Worm (Caenorhabditis elegans) whole organism, L1 larva: ENCODE data around the gene srbc-23.
"Not testable (repeated sequence)": the region's sequence is repeated elsewhere in the genome, so short reads cannot be mapped to it uniquely, and the experiment has no call there.

Experiments
- C16A3.4 ChIP-seq: fragments of 150-350 bp; optimal IDR thresholded peaks from 2 replicates; lab custom pipeline; 2014; ENCODE audit warnings: missing biosample characterization, missing genetic modification characterization
- aly-2 ChIP-seq: fragments of 150-350 bp; optimal IDR thresholded peaks from 2 replicates; lab custom pipeline; 2014; ENCODE audit warnings: missing biosample characterization, missing genetic modification characterization
- ama-1 ChIP-seq: fragments of 150-350 bp; optimal IDR thresholded peaks from 2 replicates; lab custom pipeline; 2014
- blmp-1 ChIP-seq: fragments of 150-350 bp; optimal IDR thresholded peaks from 2 replicates; lab custom pipeline; 2014; ENCODE audit warnings: missing biosample characterization, missing genetic modification characterization
- ceh-8 ChIP-seq: fragments of 200-800 bp; sonication (Bioruptor generic); optimal IDR thresholded peaks from 2 replicates; lab custom pipeline; 2018; ENCODE audit warnings: mild to moderate bottlenecking, missing genetic modification characterization, moderate library complexity, missing compliant biosample characterization
- ces-1 ChIP-seq: fragments of 150-350 bp; optimal IDR thresholded peaks from 2 replicates; lab custom pipeline; 2014; ENCODE audit warnings: missing biosample characterization, missing genetic modification reagents, missing genetic modification characterization
- dpl-1 ChIP-seq, 3 experiments: fragments of 150-350 bp in 2 of 3; sonication (generic microtip) in 1 of 3; optimal IDR thresholded peaks; 2 replicates each; lab custom pipeline; 2014 to 2017; ENCODE audit warnings: missing biosample characterization in 3 of 3, missing genetic modification characterization in 3 of 3, missing genetic modification reagents in 3 of 3
- efl-1 ChIP-seq, 4 experiments: fragments of 150-350 bp; optimal IDR thresholded peaks in 3 of 4; peaks in 1 of 4; 1 replicate in 1 of 4; 2 replicates in 3 of 4; lab custom pipeline; 2014; ENCODE audit warnings: missing biosample characterization in 2 of 4, missing genetic modification characterization in 2 of 4, missing genetic modification reagents in 2 of 4
- efl-3 ChIP-seq: fragments of 200-800 bp; sonication (Bioruptor generic); optimal IDR thresholded peaks from 2 replicates; lab custom pipeline; 2018; ENCODE audit warnings: mild to moderate bottlenecking, missing genetic modification characterization, missing compliant biosample characterization
- elt-3 ChIP-seq, 6 experiments: fragments of 150-350 bp in 1 of 6; sonication (generic microtip); optimal IDR thresholded peaks; 2 replicates each; lab custom pipeline; 2017 to 2018; ENCODE audit warnings: missing biosample characterization in 6 of 6, missing genetic modification characterization in 6 of 6, inconsistent platforms in 1 of 6
- ets-5 ChIP-seq: fragments of 200-800 bp; sonication (Bioruptor generic); IDR thresholded peaks from 2 replicates; pipeline ENCODE4 v1.3.6; 2022; ENCODE audit warnings: missing genetic modification characterization, missing compliant biosample characterization
- fkh-4 ChIP-seq: sonication (generic microtip); optimal IDR thresholded peaks from 2 replicates; lab custom pipeline; 2016; ENCODE audit warnings: missing compliant biosample characterization, missing genetic modification characterization, borderline replicate concordance
- grh-1 ChIP-seq: fragments of 200-800 bp; sonication (Bioruptor generic); IDR thresholded peaks from 2 replicates; pipeline ENCODE4 v1.3.6; 2022; ENCODE audit warnings: missing genetic modification reagents, missing genetic modification characterization, missing compliant biosample characterization
- hlh-4 ChIP-seq: sonication (generic microtip); optimal IDR thresholded peaks from 2 replicates; lab custom pipeline; 2016; ENCODE audit warnings: mild to moderate bottlenecking, missing genetic modification characterization, missing compliant biosample characterization
- hpl-2 ChIP-seq: fragments of 150-350 bp; optimal IDR thresholded peaks from 2 replicates; lab custom pipeline; 2014; ENCODE audit warnings: missing biosample characterization, missing genetic modification reagents, missing genetic modification characterization
- irx-1 ChIP-seq: sonication (generic microtip); optimal IDR thresholded peaks from 2 replicates; lab custom pipeline; 2016; ENCODE audit warnings: missing genetic modification characterization, missing compliant biosample characterization
- lin-13 ChIP-seq: fragments of 150-350 bp; optimal IDR thresholded peaks from 2 replicates; lab custom pipeline; 2014; ENCODE audit warnings: missing biosample characterization, missing genetic modification reagents, missing genetic modification characterization
- lin-15B ChIP-seq: fragments of 150-350 bp; sonication (generic microtip); optimal IDR thresholded peaks from 3 replicates; lab custom pipeline; 2014; ENCODE audit warnings: missing biosample characterization, missing genetic modification characterization
- lin-35 ChIP-seq, 2 experiments: fragments of 150-350 bp; optimal IDR thresholded peaks; 2 replicates each; lab custom pipeline; 2014; ENCODE audit warnings: missing biosample characterization in 2 of 2, missing genetic modification characterization in 2 of 2, missing genetic modification reagents in 2 of 2
- lin-39 ChIP-seq: fragments of 150-350 bp; optimal IDR thresholded peaks from 2 replicates; lab custom pipeline; 2014; ENCODE audit warnings: missing biosample characterization, missing genetic modification reagents, missing genetic modification characterization
- lsy-2 ChIP-seq, 2 experiments: fragments of 150-350 bp; optimal IDR thresholded peaks; 2 replicates each; lab custom pipeline; 2014; ENCODE audit warnings: missing biosample characterization in 2 of 2, missing genetic modification characterization in 2 of 2
- nhr-11 ChIP-seq: fragments of 150-350 bp; optimal IDR thresholded peaks from 2 replicates; lab custom pipeline; 2014; ENCODE audit warnings: missing biosample characterization, missing genetic modification characterization
- nhr-12 ChIP-seq: sonication (generic microtip); optimal IDR thresholded peaks from 2 replicates; lab custom pipeline; 2017; ENCODE audit warnings: missing biosample characterization, missing genetic modification characterization
- nhr-20 ChIP-seq: sonication (generic microtip); optimal IDR thresholded peaks from 2 replicates; lab custom pipeline; 2016; ENCODE audit warnings: mild to moderate bottlenecking, missing genetic modification characterization, missing compliant biosample characterization
- nhr-237 ChIP-seq: fragments of 150-350 bp; optimal IDR thresholded peaks from 2 replicates; lab custom pipeline; 2014; ENCODE audit warnings: missing biosample characterization, missing genetic modification characterization
- nhr-90 ChIP-seq: sonication (generic microtip); optimal IDR thresholded peaks from 2 replicates; lab custom pipeline; 2016; ENCODE audit warnings: mild to moderate bottlenecking, missing genetic modification characterization, missing compliant biosample characterization; ENCODE audit not compliant: poor library complexity
- pag-3 ChIP-seq: sonication (generic microtip); optimal IDR thresholded peaks from 2 replicates; lab custom pipeline; 2017; ENCODE audit warnings: missing genetic modification characterization, mild to moderate bottlenecking, missing compliant biosample characterization, antibody characterized with exemption, borderline replicate concordance; ENCODE audit not compliant: insufficient read depth
- pax-3 ChIP-seq: fragments of 200-800 bp; sonication (Bioruptor generic); optimal IDR thresholded peaks from 2 replicates; lab custom pipeline; 2018; ENCODE audit warnings: mild to moderate bottlenecking, missing genetic modification characterization, moderate library complexity, missing compliant biosample characterization
- pqm-1 ChIP-seq: sonication (generic microtip); optimal IDR thresholded peaks from 3 replicates; lab custom pipeline; 2017; ENCODE audit warnings: missing biosample characterization, missing genetic modification characterization
- rnt-1 ChIP-seq: sonication (generic microtip); optimal IDR thresholded peaks from 2 replicates; lab custom pipeline; 2016; ENCODE audit warnings: mild to moderate bottlenecking, missing genetic modification characterization, moderate library complexity, missing compliant biosample characterization
- skn-1 ChIP-seq: fragments of 150-350 bp; optimal IDR thresholded peaks from 2 replicates; lab custom pipeline; 2014; ENCODE audit warnings: missing biosample characterization, missing genetic modification characterization
- sup-37 ChIP-seq: fragments of 200-800 bp; sonication (Bioruptor generic); optimal IDR thresholded peaks from 2 replicates; lab custom pipeline; 2018; ENCODE audit warnings: mild to moderate bottlenecking, missing genetic modification characterization, missing compliant biosample characterization
- unc-130 ChIP-seq: fragments of 150-350 bp; optimal IDR thresholded peaks from 2 replicates; lab custom pipeline; 2017; ENCODE audit warnings: missing biosample characterization, missing genetic modification characterization, inconsistent platforms
- vab-15 ChIP-seq: sonication (generic microtip); optimal IDR thresholded peaks from 2 replicates; lab custom pipeline; 2017; ENCODE audit warnings: missing genotype, mild to moderate bottlenecking, missing genetic modification characterization, missing compliant biosample characterization

The srbc-23 gene

ce11 chrV:2137010-2137409 is 16.4 kb upstream of the srbc-23 start:
- TF ChIP-seq fkh-4 (tag; lab: Kevin White, UChicago) = no peak
- no peak for TF ChIP-seq vab-15 (tag; lab: Kevin White, UChicago)
- TF ChIP-seq rnt-1 (tag; lab: Kevin White, UChicago) = no peak
- TF ChIP-seq blmp-1 = peak; percentile 66
- no peak for TF ChIP-seq elt-3 (tag; optimal IDR thresholded peaks at IDR 0.05; lab: Kevin White, UChicago)
- TF ChIP-seq nhr-20 (tag; lab: Kevin White, UChicago) = peak; percentile 12

ce11 chrV:2138287-2138686 is 15.1 kb upstream of the srbc-23 start:
- TF ChIP-seq ces-1 (GFP tag; lab: Kevin White, UChicago) (no peak), unc-130 (tag; lab: Kevin White, UChicago) (no peak), rnt-1 (tag; lab: Kevin White, UChicago) (peak; percentile 67), hpl-2 (GFP tag; lab: Kevin White, UChicago) (no peak), lsy-2 (tag; optimal IDR thresholded peaks at IDR 0.05; lab: Kevin White, UChicago) (peak in 1 of 2 experiments; percentile 71), skn-1 (tag; lab: Kevin White, UChicago) (no peak), lin-15B (tag; lab: Kevin White, UChicago) (no peak), pqm-1 (tag; lab: Kevin White, UChicago) (no peak), aly-2 (tag; lab: Kevin White, UChicago) (no peak), irx-1 (tag; lab: Kevin White, UChicago) (no peak), grh-1 (GFP tag; lab: Robert Waterston, UW) (no peak), efl-1 (optimal IDR thresholded peaks at IDR 0.05; lab: Kevin White, UChicago) (no peak), efl-1 (GFP tag; optimal IDR thresholded peaks at IDR 0.05 in 1 of 2; lab: Kevin White, UChicago) (no peak), nhr-12 (no peak), C16A3.4 (tag; lab: Kevin White, UChicago) (no peak)
- TF ChIP-seq, all 84 proteins: peak for 2

- TF ChIP-seq ama-1 (lab: Kevin White, UChicago) = no peak
- TF ChIP-seq hlh-4 (tag; lab: Kevin White, UChicago) = no peak
- no peak for TF ChIP-seq nhr-11 (tag; lab: Kevin White, UChicago)
- no peak for TF ChIP-seq fkh-4 (tag; lab: Kevin White, UChicago)
- no peak for TF ChIP-seq ceh-8 (GFP tag; lab: Kevin White, UChicago)
- no peak for TF ChIP-seq ets-5 (GFP tag; lab: Robert Waterston, UW)
- no peak for TF ChIP-seq sup-37
- TF ChIP-seq nhr-90 (tag; lab: Kevin White, UChicago) = no peak
- no peak for TF ChIP-seq lin-13 (GFP tag; lab: Kevin White, UChicago)
- TF ChIP-seq pqm-1 (tag; lab: Kevin White, UChicago) = no peak
- TF ChIP-seq pax-3 (tag; lab: Kevin White, UChicago) = no peak
- no peak for TF ChIP-seq pag-3 (tag; lab: Kevin White, UChicago)
- no peak for TF ChIP-seq lin-39 (tag; lab: Kevin White, UChicago)
- no peak for TF ChIP-seq efl-3 (GFP tag; lab: Kevin White, UChicago)
- TF ChIP-seq lin-35 (GFP tag; optimal IDR thresholded peaks at IDR 0.05; lab: Kevin White, UChicago) = no peak
Observed at ce11 chrV:2139918-2140317, 13.5 kb upstream of the srbc-23 start, which contains the start of gene F22F7.7. Gene F22F7.7 (minus strand): TSS chrV:2140042.

- not testable (repeated sequence) for TF ChIP-seq nhr-237 (tag; lab: Kevin White, UChicago); hlh-4 (tag; lab: Kevin White, UChicago); elt-3 (tag; optimal IDR thresholded peaks at IDR 0.05; lab: Kevin White, UChicago)
Observed at ce11 chrV:2144408-2144807, 9.0 kb upstream of the srbc-23 start, which contains the start of gene F22F7.12. Gene F22F7.12 (minus strand): TSS chrV:2144508.

ce11 chrV:2146044-2146443 is 7.3 kb upstream of the srbc-23 start, which contains the start of gene str-52:
Gene str-52 (minus strand): TSS chrV:2146144.
- no peak for TF ChIP-seq dpl-1 (GFP tag; optimal IDR thresholded peaks at IDR 0.05; lab: Kevin White, UChicago)
- no peak for TF ChIP-seq efl-1 (optimal IDR thresholded peaks at IDR 0.05; lab: Kevin White, UChicago)
- peak in 1 of 2 experiments; percentile 28 for TF ChIP-seq efl-1 (GFP tag; optimal IDR thresholded peaks at IDR 0.05 in 1 of 2; lab: Kevin White, UChicago)
